Fruit fly (Drosophila melanogaster): ENCODE measurements around the gene mRpL1.

- TF ChIP-seq Myc (optimal IDR thresholded peaks at IDR 0.05) (no peak), Dif (GFP tag; optimal IDR thresholded peaks at IDR 0.05; ENCODE audit: partially characterized antibody) (no peak)
These were observed 33.7 kb downstream of the mRpL1 start for dm6 chr3R:8334982-8335381.
